Fruit fly (Drosophila melanogaster) S2 (cell line): ENCODE measurements around the gene CRMP.
A peak's percentile ranks its signal among the peaks of the same experiment; 100 is the strongest.

ENCODE experiments used
- CG8478 ChIP-seq: fragments of >200 bp; optimal IDR thresholded peaks from 2 replicates; lab custom pipeline; 2018
- CTCF ChIP-seq, 2 experiments: fragments of >200 bp; optimal IDR thresholded peaks; 2 replicates each; lab custom pipeline; 2018

DNA sequence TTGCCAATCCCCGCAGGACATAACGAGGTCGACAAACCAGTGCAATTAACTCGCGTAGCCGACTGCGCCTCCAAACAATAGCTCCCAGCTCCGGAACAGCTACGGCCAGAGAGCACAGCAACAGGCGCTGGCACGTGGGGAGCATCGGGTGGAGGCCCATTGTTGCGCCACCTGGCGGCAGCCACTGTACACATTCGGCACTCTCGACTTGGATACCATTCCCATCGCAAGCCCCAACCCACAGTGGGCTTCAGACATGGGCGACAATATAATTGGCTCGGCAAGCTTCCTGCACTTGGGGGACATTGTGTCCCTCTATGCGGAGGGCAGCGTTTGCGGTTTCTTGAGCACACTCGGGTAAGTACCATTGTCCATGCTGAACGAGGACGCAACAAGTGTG lies 43.3 kb upstream of the CRMP start:
- TF ChIP-seq CTCF (optimal IDR thresholded peaks at IDR 0.05; lab: Kevin White, UChicago), result peak; percentile 53 to 68
- TF ChIP-seq CG8478 (lab: Kevin White, UChicago), result no peak
